Fruit fly (Drosophila melanogaster) whole organism, prepupa: Measurements from ENCODE around the gene CG9932.

ENCODE experiments used
- Blimp-1 ChIP-seq: fragments of 200-800 bp; sonication (Bioruptor generic); optimal IDR thresholded peaks from 3 replicates; lab custom pipeline; 2017; ENCODE audit warnings: missing biosample characterization, missing genetic modification characterization, mild to moderate bottlenecking, moderate library complexity, missing genetic modification reagents
- CG10631 ChIP-seq: fragments of 200-800 bp; sonication (Bioruptor generic); optimal IDR thresholded peaks from 2 replicates; lab custom pipeline; 2016; ENCODE audit warnings: missing biosample characterization, missing genetic modification characterization
- CG10669 ChIP-seq: fragments of 200-800 bp; sonication (Bioruptor generic); optimal IDR thresholded peaks from 3 replicates; lab custom pipeline; 2018; ENCODE audit warnings: missing biosample characterization, mild to moderate bottlenecking, missing genetic modification characterization, moderate library complexity
- CG11294 ChIP-seq: fragments of 200-800 bp; sonication (Bioruptor generic); IDR thresholded peaks from 2 replicates; pipeline ENCODE4 v1.3.6; 2022; ENCODE audit warnings: missing biosample characterization, missing genetic modification characterization
- CG11902 ChIP-seq: fragments of 200-800 bp; sonication (Bioruptor generic); optimal IDR thresholded peaks from 3 replicates; lab custom pipeline; 2016; ENCODE audit warnings: missing biosample characterization, missing genetic modification characterization
- CG15336 ChIP-seq: fragments of 200-800 bp; sonication (Bioruptor generic); IDR thresholded peaks from 2 replicates; pipeline ENCODE4 v1.3.6; 2022; ENCODE audit warnings: missing biosample characterization, missing genetic modification characterization
- CG1621 ChIP-seq: fragments of 200-800 bp; sonication (Bioruptor generic); optimal IDR thresholded peaks from 3 replicates; lab custom pipeline; 2018; ENCODE audit warnings: missing biosample characterization, mild to moderate bottlenecking, missing genetic modification characterization
- CG16779 ChIP-seq: fragments of 200-800 bp; sonication (Bioruptor generic); optimal IDR thresholded peaks from 3 replicates; lab custom pipeline; 2017; ENCODE audit warnings: missing biosample characterization, mild to moderate bottlenecking, missing genetic modification characterization
- CG3032 ChIP-seq: fragments of 200-800 bp; optimal IDR thresholded peaks from 2 replicates; lab custom pipeline; 2019; ENCODE audit warnings: missing biosample characterization, mild to moderate bottlenecking, missing genetic modification characterization, moderate library complexity
- CG31627 ChIP-seq: fragments of 200-800 bp; sonication (Bioruptor generic); optimal IDR thresholded peaks from 3 replicates; lab custom pipeline; 2016; ENCODE audit warnings: missing biosample characterization, missing genetic modification characterization
- CG32006 ChIP-seq: fragments of 200-800 bp; sonication (Bioruptor generic); optimal IDR thresholded peaks from 3 replicates; lab custom pipeline; 2017; ENCODE audit warnings: missing biosample characterization, mild to moderate bottlenecking, missing genetic modification characterization
- CG34406 ChIP-seq: fragments of 200-800 bp; sonication (Bioruptor generic); optimal IDR thresholded peaks from 3 replicates; lab custom pipeline; 2016; ENCODE audit warnings: missing biosample characterization, missing genetic modification characterization
- CG6163 ChIP-seq: fragments of 200-800 bp; sonication (Bioruptor generic); IDR thresholded peaks from 3 replicates; pipeline ENCODE4 v1.3.6; 2022; ENCODE audit warnings: missing biosample characterization, missing genetic modification characterization
- CG6276 ChIP-seq: fragments of 200-800 bp; sonication (Bioruptor generic); optimal IDR thresholded peaks from 2 replicates; lab custom pipeline; 2017; ENCODE audit warnings: missing biosample characterization, mild to moderate bottlenecking, missing genetic modification characterization
- CG6792 ChIP-seq: fragments of 200-800 bp; sonication (Bioruptor generic); optimal IDR thresholded peaks from 3 replicates; lab custom pipeline; 2016; ENCODE audit warnings: missing biosample characterization, missing genetic modification characterization
- CG6808 ChIP-seq: fragments of 200-800 bp; sonication (Bioruptor generic); optimal IDR thresholded peaks from 3 replicates; lab custom pipeline; 2017; ENCODE audit warnings: missing biosample characterization, missing genetic modification characterization, mild to moderate bottlenecking, moderate library complexity, missing genetic modification reagents
- CG6854 ChIP-seq: fragments of 200-800 bp; sonication (Bioruptor generic); optimal IDR thresholded peaks from 2 replicates; lab custom pipeline; 2017; ENCODE audit warnings: missing biosample characterization, mild to moderate bottlenecking, missing genetic modification characterization
- CG7368 ChIP-seq: fragments of 200-800 bp; sonication (Bioruptor generic); optimal IDR thresholded peaks from 3 replicates; lab custom pipeline; 2016; ENCODE audit warnings: missing biosample characterization, missing genetic modification characterization
- CG8119 ChIP-seq: fragments of 200-800 bp; sonication (Bioruptor generic); IDR thresholded peaks from 3 replicates; pipeline ENCODE4 v1.3.6; 2022; ENCODE audit warnings: missing biosample characterization, missing genetic modification characterization
- CG8319 ChIP-seq: fragments of 200-800 bp; sonication (Bioruptor generic); optimal IDR thresholded peaks from 3 replicates; lab custom pipeline; 2016; ENCODE audit warnings: missing biosample characterization, missing genetic modification characterization
- CG8632 ChIP-seq: fragments of 200-800 bp; sonication (Bioruptor generic); optimal IDR thresholded peaks from 3 replicates; lab custom pipeline; 2016; ENCODE audit warnings: missing biosample characterization, missing genetic modification characterization
- CG9139 ChIP-seq: fragments of 200-800 bp; sonication (Bioruptor generic); optimal IDR thresholded peaks from 3 replicates; lab custom pipeline; 2017; ENCODE audit warnings: missing biosample characterization, mild to moderate bottlenecking, missing genetic modification characterization
- Eip75B ChIP-seq: fragments of 200-800 bp; sonication (Bioruptor generic); optimal IDR thresholded peaks from 3 replicates; lab custom pipeline; 2016; ENCODE audit warnings: missing biosample characterization, missing genetic modification characterization
- Eip78C ChIP-seq: fragments of 200-800 bp; sonication (Bioruptor generic); peaks from one replicate; lab custom pipeline; 2016; ENCODE audit warnings: missing biosample characterization, missing genetic modification characterization
- Eip93F ChIP-seq: fragments of 200-800 bp; sonication (Bioruptor generic); optimal IDR thresholded peaks from 2 replicates; lab custom pipeline; 2016; ENCODE audit warnings: missing biosample characterization, mild to moderate bottlenecking, missing genetic modification characterization
- Ets96B ChIP-seq: fragments of 200-800 bp; optimal IDR thresholded peaks from 2 replicates; lab custom pipeline; 2019; ENCODE audit warnings: missing biosample characterization, mild to moderate bottlenecking, missing genetic modification characterization, moderate library complexity
- Gug ChIP-seq: fragments of 200-800 bp; sonication (Bioruptor generic); IDR thresholded peaks from 2 replicates; pipeline ENCODE4 v1.3.6; 2022; ENCODE audit warnings: missing biosample characterization, missing genetic modification characterization
- Hr38 ChIP-seq: sonication (Bioruptor generic); optimal IDR thresholded peaks from 2 replicates; lab custom pipeline; 2016; ENCODE audit warnings: missing biosample characterization, missing genetic modification characterization
- Hr39 ChIP-seq: fragments of 200-800 bp; sonication (Bioruptor generic); optimal IDR thresholded peaks from 2 replicates; lab custom pipeline; 2016; ENCODE audit warnings: missing biosample characterization, missing genetic modification characterization
- Hr4 ChIP-seq: fragments of 200-800 bp; sonication (Bioruptor generic); optimal IDR thresholded peaks from 3 replicates; lab custom pipeline; 2016; ENCODE audit warnings: missing biosample characterization, missing genetic modification characterization
- Lpt ChIP-seq: fragments of 200-800 bp; sonication (Bioruptor generic); optimal IDR thresholded peaks from 3 replicates; lab custom pipeline; 2016; ENCODE audit warnings: missing biosample characterization, missing genetic modification characterization
- Met ChIP-seq: fragments of 200-800 bp; sonication (Bioruptor generic); optimal IDR thresholded peaks from 3 replicates; lab custom pipeline; 2016; ENCODE audit warnings: missing biosample characterization, missing genetic modification characterization
- Smox ChIP-seq: fragments of 200-800 bp; sonication (Bioruptor generic); optimal IDR thresholded peaks from 3 replicates; lab custom pipeline; 2016; ENCODE audit warnings: missing biosample characterization, missing genetic modification characterization
- Sox102F ChIP-seq: fragments of 200-800 bp; sonication (Bioruptor generic); optimal IDR thresholded peaks from 2 replicates; lab custom pipeline; 2016; ENCODE audit warnings: missing biosample characterization, mild to moderate bottlenecking, missing genetic modification characterization
- Sox14 ChIP-seq: fragments of 200-800 bp; sonication (Bioruptor generic); optimal IDR thresholded peaks from 3 replicates; lab custom pipeline; 2016; ENCODE audit warnings: missing biosample characterization, missing genetic modification characterization
- Sox15 ChIP-seq: fragments of 200-800 bp; sonication (Bioruptor generic); optimal IDR thresholded peaks from 3 replicates; lab custom pipeline; 2016; ENCODE audit warnings: missing biosample characterization, missing genetic modification characterization
- achi ChIP-seq: fragments of 200-800 bp; sonication (Bioruptor generic); optimal IDR thresholded peaks from 3 replicates; lab custom pipeline; 2016; ENCODE audit warnings: missing biosample characterization, missing genetic modification characterization
- cyc ChIP-seq: fragments of 200-800 bp; sonication (Bioruptor generic); optimal IDR thresholded peaks from 3 replicates; lab custom pipeline; 2016; ENCODE audit warnings: missing biosample characterization, missing genetic modification characterization
- dsx ChIP-seq: fragments of 200-800 bp; optimal IDR thresholded peaks from 3 replicates; lab custom pipeline; 2019; ENCODE audit warnings: missing biosample characterization, mild to moderate bottlenecking, missing genetic modification characterization, moderate library complexity; ENCODE audit not compliant: poor library complexity, severe bottlenecking
- esn ChIP-seq: fragments of 200-800 bp; sonication (Bioruptor generic); optimal IDR thresholded peaks from 2 replicates; lab custom pipeline; 2016; ENCODE audit warnings: missing biosample characterization, mild to moderate bottlenecking, missing genetic modification characterization, moderate library complexity
- fd59A ChIP-seq: fragments of 200-800 bp; sonication (Bioruptor generic); optimal IDR thresholded peaks from 2 replicates; lab custom pipeline; 2017; ENCODE audit warnings: missing biosample characterization, mild to moderate bottlenecking, missing genetic modification characterization, missing genetic modification reagents
- fd85E ChIP-seq: fragments of 200-800 bp; sonication (Bioruptor generic); optimal IDR thresholded peaks from 3 replicates; lab custom pipeline; 2016; ENCODE audit warnings: missing biosample characterization, missing genetic modification characterization
- fkh ChIP-seq: fragments of 200-800 bp; sonication (Bioruptor generic); optimal IDR thresholded peaks from 3 replicates; lab custom pipeline; 2017; ENCODE audit warnings: missing biosample characterization, mild to moderate bottlenecking, missing genetic modification characterization, moderate library complexity
- lz ChIP-seq: fragments of 200-800 bp; sonication (Bioruptor generic); optimal IDR thresholded peaks from 3 replicates; lab custom pipeline; 2016; ENCODE audit warnings: missing biosample characterization, missing genetic modification characterization
- net ChIP-seq: fragments of 200-800 bp; sonication (Bioruptor generic); optimal IDR thresholded peaks from 3 replicates; lab custom pipeline; 2016; ENCODE audit warnings: missing biosample characterization, missing genetic modification characterization
- pdm3 ChIP-seq: fragments of 200-800 bp; sonication (Bioruptor generic); optimal IDR thresholded peaks from 3 replicates; lab custom pipeline; 2016; ENCODE audit warnings: missing biosample characterization, missing genetic modification characterization
- salr ChIP-seq, 2 experiments: fragments of 200-800 bp; sonication (Bioruptor generic); optimal IDR thresholded peaks; 3 replicates each; lab custom pipeline; 2016 to 2018; ENCODE audit warnings: missing biosample characterization in 2 of 2, missing genetic modification characterization in 2 of 2, mild to moderate bottlenecking in 1 of 2
- spab ChIP-seq: fragments of 200-800 bp; sonication (Bioruptor generic); optimal IDR thresholded peaks from 2 replicates; lab custom pipeline; 2017; ENCODE audit warnings: missing biosample characterization, mild to moderate bottlenecking, missing genetic modification characterization, missing genetic modification reagents
- ss ChIP-seq, 2 experiments: fragments of 200-800 bp; sonication (Bioruptor generic); optimal IDR thresholded peaks; 2 replicates in 1 of 2; 3 replicates in 1 of 2; lab custom pipeline; 2017 to 2018; ENCODE audit warnings: mild to moderate bottlenecking in 2 of 2, missing biosample characterization in 2 of 2, missing genetic modification characterization in 2 of 2, moderate library complexity in 1 of 2
- svp ChIP-seq: fragments of 200-800 bp; sonication (Bioruptor generic); peaks from one replicate; lab custom pipeline; 2016; ENCODE audit warnings: missing biosample characterization, missing genetic modification characterization
- topi ChIP-seq: fragments of 200-800 bp; sonication (Bioruptor generic); optimal IDR thresholded peaks from 3 replicates; lab custom pipeline; 2016; ENCODE audit warnings: missing biosample characterization, missing genetic modification characterization
- vri ChIP-seq: fragments of 200-800 bp; sonication (Bioruptor generic); optimal IDR thresholded peaks from 3 replicates; lab custom pipeline; 2016; ENCODE audit warnings: missing biosample characterization, mild to moderate bottlenecking, missing genetic modification characterization

Gene CG9932

DNA sequence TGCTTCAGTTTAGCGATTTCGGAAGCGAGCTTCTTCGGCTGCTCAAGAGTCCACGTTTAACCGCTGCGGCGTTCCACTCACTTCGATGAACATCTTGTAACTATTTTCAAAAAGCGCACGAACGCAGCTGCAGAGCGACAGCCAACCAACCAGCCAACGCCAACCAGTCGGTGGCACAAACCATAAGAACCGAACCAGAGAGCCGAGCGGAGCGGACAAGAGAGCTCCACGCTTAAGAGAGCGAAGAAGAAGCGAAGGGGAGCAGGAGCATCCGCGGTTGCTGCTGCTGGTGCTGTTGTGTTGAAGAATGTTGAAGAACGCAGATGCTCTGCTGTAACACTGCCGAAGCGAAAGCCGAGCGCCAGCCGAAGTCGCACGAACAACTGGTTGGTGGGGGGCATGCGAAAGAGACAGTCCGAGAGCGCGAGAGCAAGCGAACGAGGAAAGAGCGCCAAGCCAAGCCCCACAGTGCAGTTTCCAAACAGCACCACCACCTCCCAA is at the start of gene CG9932:
TSS of gene CG9932 (minus strand) at position 104 of the 501 bp plus-strand sequence.
- TF ChIP-seq svp (GFP tag; lab: Kevin White, UChicago) (peak; percentile 90), spab (GFP tag; lab: Kevin White, UChicago) (no peak), CG6792 (GFP tag; lab: Kevin White, UChicago) (peak; percentile 32), salr (GFP tag; optimal IDR thresholded peaks at IDR 0.05; lab: Kevin White, UChicago) (peak in 1 of 2 experiments; percentile 1), Hr38 (GFP tag; lab: Kevin White, UChicago) (no peak), dsx (GFP tag; lab: Kevin White, UChicago) (peak; percentile 68), CG7368 (GFP tag; lab: Kevin White, UChicago) (peak; percentile 3), CG34406 (GFP tag; lab: Kevin White, UChicago) (peak; percentile 20), CG8319 (GFP tag; lab: Kevin White, UChicago) (no peak), CG6163 (GFP tag; lab: Robert Waterston, UW) (peak; percentile 71), Met (GFP tag; lab: Kevin White, UChicago) (peak; percentile 48), topi (peak; percentile 42), ss (GFP tag; optimal IDR thresholded peaks at IDR 0.05; lab: Kevin White, UChicago) (peak; percentile 72 to 73), Gug (0 out of 2 replicates have a peak, but pooled peaks have one; percentile 20), CG8119 (GFP tag; lab: Robert Waterston, UW) (0 out of 3 replicates have a peak, but pooled peaks have one; percentile 40), CG9139 (GFP tag; lab: Kevin White, UChicago) (peak; percentile 71), Lpt (peak; percentile 57), CG6854 (peak; percentile 85), Sox15 (GFP tag; lab: Kevin White, UChicago) (no peak), pdm3 (GFP tag; lab: Kevin White, UChicago) (no peak), Sox14 (GFP tag; lab: Kevin White, UChicago) (peak; percentile 49), CG31627 (GFP tag; lab: Kevin White, UChicago) (no peak), Smox (GFP tag; lab: Kevin White, UChicago) (no peak), Eip78C (peak; percentile 80), Hr39 (GFP tag; lab: Kevin White, UChicago) (no peak), CG10669 (GFP tag; lab: Kevin White, UChicago) (no peak), achi (GFP tag; lab: Kevin White, UChicago) (peak; percentile 42), CG1621 (tag; lab: Kevin White, UChicago) (peak; percentile 21), CG6808 (GFP tag; lab: Kevin White, UChicago) (peak; percentile 63), CG16779 (peak; percentile 58), CG11294 (GFP tag; lab: Robert Waterston, UW) (no peak), cyc (GFP tag; lab: Kevin White, UChicago) (no peak), esn (GFP tag; lab: Kevin White, UChicago) (peak; percentile 41), Ets96B (tag; lab: Kevin White, UChicago) (peak; percentile 16), Eip93F (no peak), CG11902 (GFP tag; lab: Kevin White, UChicago) (no peak), Hr4 (no peak), Blimp-1 (GFP tag; lab: Kevin White, UChicago) (no peak), CG3032 (tag; lab: Kevin White, UChicago) (no peak), net (GFP tag; lab: Kevin White, UChicago) (peak; percentile 66), CG32006 (GFP tag; lab: Kevin White, UChicago) (no peak), CG8632 (GFP tag; lab: Kevin White, UChicago) (no peak), Sox102F (peak; percentile 40), fd59A (GFP tag; lab: Kevin White, UChicago) (no peak), CG6276 (no peak), CG15336 (GFP tag; lab: Robert Waterston, UW) (peak; percentile 70), CG10631 (GFP tag; lab: Kevin White, UChicago) (no peak), vri (GFP tag; lab: Kevin White, UChicago) (peak; percentile 93), fkh (peak; percentile 38), lz (peak; percentile 21), fd85E (GFP tag; lab: Kevin White, UChicago) (peak; percentile 1), Eip75B (GFP tag; lab: Kevin White, UChicago) (peak; percentile 49)
